Fruit fly (Drosophila melanogaster) S2 (cell line): ENCODE data around the gene Nubp2.

ENCODE experiments used
- CG8478 ChIP-seq: fragments of >200 bp; optimal IDR thresholded peaks from 2 replicates; lab custom pipeline; 2018
- CTCF ChIP-seq, 2 experiments: fragments of >200 bp; optimal IDR thresholded peaks; 2 replicates each; lab custom pipeline; 2018

The Nubp2 gene

dm6 chr3L:20508136-20508635, 18.2 kb upstream of the Nubp2 start:
- no peak for TF ChIP-seq CG8478 (lab: Kevin White, UChicago)

dm6 chr3L:20509121-20509934, 17.0 kb upstream of the Nubp2 start:
- TF ChIP-seq CG8478 (lab: Kevin White, UChicago) (no peak), CTCF (optimal IDR thresholded peaks at IDR 0.05; lab: Kevin White, UChicago) (no peak)

dm6 chr3L:20511499-20512108, 14.8 kb upstream of the Nubp2 start:
- TF ChIP-seq CG8478 (lab: Kevin White, UChicago), result no peak
- no peak for TF ChIP-seq CTCF (optimal IDR thresholded peaks at IDR 0.05; lab: Kevin White, UChicago)

dm6 chr3L:20514101-20514500, 12.3 kb upstream of the Nubp2 start:
- no peak for TF ChIP-seq CG8478 (lab: Kevin White, UChicago)
- no peak for TF ChIP-seq CTCF (optimal IDR thresholded peaks at IDR 0.05; lab: Kevin White, UChicago)

- TF ChIP-seq CTCF (optimal IDR thresholded peaks at IDR 0.05; lab: Kevin White, UChicago) (peak; percentile 39 to 42), CG8478 (lab: Kevin White, UChicago) (no peak)
Measured at dm6 chr3L:20516519-20517178, 9.7 kb upstream of the Nubp2 start.

- no peak for TF ChIP-seq CTCF (optimal IDR thresholded peaks at IDR 0.05; lab: Kevin White, UChicago)
- no peak for TF ChIP-seq CG8478 (lab: Kevin White, UChicago)
Measured at dm6 chr3L:20517179-20517834, 9.1 kb upstream of the Nubp2 start.

dm6 chr3L:20517897-20518804, 8.2 kb upstream of the Nubp2 start:
- TF ChIP-seq CTCF (optimal IDR thresholded peaks at IDR 0.05; lab: Kevin White, UChicago), result no peak
- no peak for TF ChIP-seq CG8478 (lab: Kevin White, UChicago)

dm6 chr3L:20518805-20519503, 7.4 kb upstream of the Nubp2 start, which contains the start of gene BNIP3:
TSS of gene BNIP3 (minus strand) at chr3L:20519393.
- no peak for TF ChIP-seq CG8478 (lab: Kevin White, UChicago)
- no peak for TF ChIP-seq CTCF (optimal IDR thresholded peaks at IDR 0.05; lab: Kevin White, UChicago)

dm6 chr3L:20520687-20521169, 5.6 kb upstream of the Nubp2 start, which contains the start of the genes mTerf3 and CG5104:
TSS of gene mTerf3 (minus strand) at chr3L:20520772.
TSS of gene CG5104 (plus strand) at chr3L:20521009.
- no peak for TF ChIP-seq CG8478 (lab: Kevin White, UChicago)
- no peak for TF ChIP-seq CTCF (optimal IDR thresholded peaks at IDR 0.05; lab: Kevin White, UChicago)

dm6 chr3L:20524409-20525010, 1.9 kb upstream of the Nubp2 start:
- no peak for TF ChIP-seq CTCF (optimal IDR thresholded peaks at IDR 0.05; lab: Kevin White, UChicago)
- TF ChIP-seq CG8478 (lab: Kevin White, UChicago), result no peak

dm6 chr3L:20525743-20526142, 633 bp upstream of the Nubp2 start:
- TF ChIP-seq CTCF (optimal IDR thresholded peaks at IDR 0.05; lab: Kevin White, UChicago), result no peak
- TF ChIP-seq CG8478 (lab: Kevin White, UChicago), result no peak

- TF ChIP-seq CTCF (optimal IDR thresholded peaks at IDR 0.05; lab: Kevin White, UChicago) (no peak), CG8478 (lab: Kevin White, UChicago) (no peak)
Measured at dm6 chr3L:20526143-20526195, 407 bp upstream of the Nubp2 start, which contains the start of gene Pss. TSS of gene Pss (minus strand) at chr3L:20526174.

- no peak for TF ChIP-seq CG8478 (lab: Kevin White, UChicago)
- no peak for TF ChIP-seq CTCF (optimal IDR thresholded peaks at IDR 0.05; lab: Kevin White, UChicago)
Measured at dm6 chr3L:20529918-20530317, 3.5 kb downstream of the Nubp2 start.
